ENCODE assay signal across 3 fruit fly cellular contexts in genomic region chr3L:3240597-3241367, dm6.
A peak's percentile ranks its signal among the peaks of the same experiment; 100 is the strongest.
TF ChIP-seq lines count a peak whose summit lies in the region.

No protein-coding gene starts in this region.

TF ChIP-seq in whole organism, embryonic, 481 proteins besides CTCF, POLR2A, EP300 and RAD21 (continued from another document and continues in another):
- TF ChIP-seq D (optimal IDR thresholded peaks at IDR 0.05; lab: Kevin White, UChicago): no peak
- no peak for TF ChIP-seq D (GFP tag; optimal IDR thresholded peaks at IDR 0.05; lab: Kevin White, UChicago)
- no peak for TF ChIP-seq z (GFP tag; IDR thresholded peaks at IDR 0.05; lab: Robert Waterston, UW)
- no peak for TF ChIP-seq Taf1 (GFP tag; IDR thresholded peaks at IDR 0.05; lab: Robert Waterston, UW)
- no peak for TF ChIP-seq cas (GFP tag; IDR thresholded peaks at IDR 0.05; lab: Robert Waterston, UW)
- TF ChIP-seq Mrtf (GFP tag; IDR thresholded peaks at IDR 0.05; lab: Robert Waterston, UW): no peak
- no peak for TF ChIP-seq pum (GFP tag; optimal IDR thresholded peaks at IDR 0.05; lab: Kevin White, UChicago)
- no peak for TF ChIP-seq CG14965 (GFP tag; optimal IDR thresholded peaks at IDR 0.05; lab: Kevin White, UChicago; ENCODE audit: borderline replicate concordance)
- no peak for TF ChIP-seq CG11398 (GFP tag; optimal IDR thresholded peaks at IDR 0.05; lab: Kevin White, UChicago)
- TF ChIP-seq zf30C (GFP tag; optimal IDR thresholded peaks at IDR 0.05; lab: Kevin White, UChicago): no peak
- TF ChIP-seq CG2129 (GFP tag; IDR thresholded peaks at IDR 0.05; lab: Robert Waterston, UW; ENCODE audit: partially characterized antibody): no peak
- no peak for TF ChIP-seq salm (tag; optimal IDR thresholded peaks at IDR 0.05; lab: Kevin White, UChicago)
- TF ChIP-seq Fer2 (tag; optimal IDR thresholded peaks at IDR 0.05; lab: Kevin White, UChicago): no peak
- no peak for TF ChIP-seq CG7786 (GFP tag; optimal IDR thresholded peaks at IDR 0.05; lab: Kevin White, UChicago)
- no peak; the same call in 2 of the 3 replicates for TF ChIP-seq tgo (GFP tag; IDR thresholded peaks at IDR 0.05; lab: Robert Waterston, UW)
- no peak for TF ChIP-seq Tbp (GFP tag; optimal IDR thresholded peaks at IDR 0.05; lab: Kevin White, UChicago)
- TF ChIP-seq psq (GFP tag; optimal IDR thresholded peaks at IDR 0.05; lab: Kevin White, UChicago): no peak
- TF ChIP-seq ERR (GFP tag; optimal IDR thresholded peaks at IDR 0.05; lab: Kevin White, UChicago): no peak
- peak; percentile 27 for TF ChIP-seq PHDP (tag; optimal IDR thresholded peaks at IDR 0.05; lab: Kevin White, UChicago)
- TF ChIP-seq CG8765 (GFP tag; IDR thresholded peaks at IDR 0.05; lab: Robert Waterston, UW): no peak
- no peak for TF ChIP-seq unc-4 (GFP tag; IDR thresholded peaks at IDR 0.05; lab: Robert Waterston, UW; ENCODE audit: partially characterized antibody)
- TF ChIP-seq CG10431 (GFP tag; optimal IDR thresholded peaks at IDR 0.05; lab: Kevin White, UChicago): no peak
- no peak for TF ChIP-seq vnd (GFP tag; IDR thresholded peaks at IDR 0.05; lab: Robert Waterston, UW; ENCODE audit: partially characterized antibody)
- no peak for TF ChIP-seq sisA (GFP tag; IDR thresholded peaks at IDR 0.05; lab: Robert Waterston, UW)
- TF ChIP-seq CG4617 (GFP tag; optimal IDR thresholded peaks at IDR 0.05; lab: Kevin White, UChicago; ENCODE audit: borderline replicate concordance): no peak
- TF ChIP-seq Hand (GFP tag; optimal IDR thresholded peaks at IDR 0.05; lab: Kevin White, UChicago): no peak
- no peak for TF ChIP-seq E2f2 (GFP tag; IDR thresholded peaks at IDR 0.05; lab: Robert Waterston, UW)
- TF ChIP-seq CG14860 (GFP tag; IDR thresholded peaks at IDR 0.05; lab: Robert Waterston, UW; ENCODE audit: partially characterized antibody): no peak
- TF ChIP-seq chif (GFP tag; optimal IDR thresholded peaks at IDR 0.05; lab: Kevin White, UChicago): no peak
- TF ChIP-seq CG1647 (GFP tag; optimal IDR thresholded peaks at IDR 0.05; lab: Kevin White, UChicago): no peak
- no peak for TF ChIP-seq CG7928 (GFP tag; optimal IDR thresholded peaks at IDR 0.05; lab: Kevin White, UChicago)
- TF ChIP-seq GATAe (GFP tag; conservative IDR thresholded peaks at IDR 0.05; lab: Robert Waterston, UW): no peak
- no peak for TF ChIP-seq pros (GFP tag; optimal IDR thresholded peaks at IDR 0.05; lab: Kevin White, UChicago)
- peak; percentile 36 for TF ChIP-seq CG15601 (tag; optimal IDR thresholded peaks at IDR 0.05; lab: Kevin White, UChicago)
- no peak for TF ChIP-seq CG13775 (GFP tag; optimal IDR thresholded peaks at IDR 0.05; lab: Kevin White, UChicago)
- TF ChIP-seq chn (GFP tag; optimal IDR thresholded peaks at IDR 0.05; lab: Kevin White, UChicago): no peak
- no peak for TF ChIP-seq CG5180 (GFP tag; optimal IDR thresholded peaks at IDR 0.05; lab: Kevin White, UChicago)
- TF ChIP-seq Jarid2 (GFP tag; optimal IDR thresholded peaks at IDR 0.05; lab: Kevin White, UChicago): no peak
- no peak for TF ChIP-seq CG11456 (GFP tag; IDR thresholded peaks at IDR 0.05; lab: Robert Waterston, UW)
- no peak for TF ChIP-seq CG18764 (GFP tag; optimal IDR thresholded peaks at IDR 0.05; lab: Kevin White, UChicago)
- TF ChIP-seq Gsc (GFP tag; IDR thresholded peaks at IDR 0.05; lab: Robert Waterston, UW): no peak
- peak; percentile 25 for TF ChIP-seq Ets65A (GFP tag; lab: Kevin White, UChicago)
- TF ChIP-seq her (GFP tag; optimal IDR thresholded peaks at IDR 0.05; lab: Kevin White, UChicago): no peak
- TF ChIP-seq knrl (GFP tag; IDR thresholded peaks at IDR 0.05; lab: Robert Waterston, UW; ENCODE audit: partially characterized antibody): no peak
- no peak for TF ChIP-seq Gug (GFP tag; IDR thresholded peaks at IDR 0.05; lab: Robert Waterston, UW)
- TF ChIP-seq Hr78 (GFP tag; optimal IDR thresholded peaks at IDR 0.05; lab: Kevin White, UChicago): peak in 1 of 2 experiments; percentile 38

TF ChIP-seq in whole organism, prepupa, 60 proteins besides CTCF, POLR2A, EP300 and RAD21 (continued from another document):
- TF ChIP-seq Sox15 (GFP tag; optimal IDR thresholded peaks at IDR 0.05; lab: Kevin White, UChicago) (peak; percentile 93), Eip75B (GFP tag; optimal IDR thresholded peaks at IDR 0.05; lab: Kevin White, UChicago) (peak; percentile 86), CG7368 (GFP tag; optimal IDR thresholded peaks at IDR 0.05; lab: Kevin White, UChicago) (peak; percentile 91), CG15336 (GFP tag; IDR thresholded peaks at IDR 0.05; lab: Robert Waterston, UW) (peak; percentile 86), CG11294 (GFP tag; IDR thresholded peaks at IDR 0.05; lab: Robert Waterston, UW) (peak; percentile 62), Ets96B (tag; optimal IDR thresholded peaks at IDR 0.05; lab: Kevin White, UChicago) (peak; percentile 99), Sox102F (GFP tag; optimal IDR thresholded peaks at IDR 0.05; lab: Kevin White, UChicago) (peak; percentile 88), vri (GFP tag; optimal IDR thresholded peaks at IDR 0.05; lab: Kevin White, UChicago) (peak; percentile 84), CG11902 (GFP tag; optimal IDR thresholded peaks at IDR 0.05; lab: Kevin White, UChicago) (peak; percentile 94), Gug (GFP tag; IDR thresholded peaks at IDR 0.05; lab: Robert Waterston, UW) (peak; percentile 78), CG6792 (GFP tag; optimal IDR thresholded peaks at IDR 0.05; lab: Kevin White, UChicago) (peak; percentile 94), CG6854 (GFP tag; optimal IDR thresholded peaks at IDR 0.05; lab: Kevin White, UChicago) (peak; percentile 96), Met (GFP tag; optimal IDR thresholded peaks at IDR 0.05; lab: Kevin White, UChicago) (peak; percentile 89), dsx (GFP tag; optimal IDR thresholded peaks at IDR 0.05; lab: Kevin White, UChicago; ENCODE audit: poor library complexity, severe bottlenecking) (peak; percentile 97), fkh (GFP tag; optimal IDR thresholded peaks at IDR 0.05; lab: Kevin White, UChicago) (no peak), CG8632 (GFP tag; optimal IDR thresholded peaks at IDR 0.05; lab: Kevin White, UChicago) (peak; percentile 98), CG4318 (GFP tag; optimal IDR thresholded peaks at IDR 0.05; lab: Kevin White, UChicago) (peak; percentile 85), salr (GFP tag; optimal IDR thresholded peaks at IDR 0.05; lab: Kevin White, UChicago) (peak; percentile 65 to 93), spab (GFP tag; optimal IDR thresholded peaks at IDR 0.05; lab: Kevin White, UChicago) (peak; percentile 99), topi (GFP tag; optimal IDR thresholded peaks at IDR 0.05; lab: Kevin White, UChicago) (peak; percentile 92), eg (GFP tag; IDR thresholded peaks at IDR 0.05; lab: Robert Waterston, UW) (peak; percentile 76), Hr4 (GFP tag; optimal IDR thresholded peaks at IDR 0.05; lab: Kevin White, UChicago) (peak; percentile 83), Blimp-1 (GFP tag; optimal IDR thresholded peaks at IDR 0.05; lab: Kevin White, UChicago) (peak; percentile 82), CG1621 (tag; optimal IDR thresholded peaks at IDR 0.05; lab: Kevin White, UChicago) (peak; percentile 85), cyc (GFP tag; optimal IDR thresholded peaks at IDR 0.05; lab: Kevin White, UChicago) (peak; percentile 92), CG10631 (GFP tag; optimal IDR thresholded peaks at IDR 0.05; lab: Kevin White, UChicago) (peak; percentile 95), net (GFP tag; optimal IDR thresholded peaks at IDR 0.05; lab: Kevin White, UChicago) (peak; percentile 88), Smox (GFP tag; optimal IDR thresholded peaks at IDR 0.05; lab: Kevin White, UChicago) (peak; percentile 83), CG34406 (GFP tag; optimal IDR thresholded peaks at IDR 0.05; lab: Kevin White, UChicago) (peak; percentile 98), CG6276 (GFP tag; optimal IDR thresholded peaks at IDR 0.05; lab: Kevin White, UChicago) (peak; percentile 87), CG8119 (GFP tag; IDR thresholded peaks at IDR 0.05; lab: Robert Waterston, UW) (peak; percentile 92), achi (GFP tag; optimal IDR thresholded peaks at IDR 0.05; lab: Kevin White, UChicago) (peak; percentile 96), CG3919 (GFP tag; optimal IDR thresholded peaks at IDR 0.05; lab: Kevin White, UChicago) (peak; percentile 95), Eip93F (GFP tag; optimal IDR thresholded peaks at IDR 0.05; lab: Kevin White, UChicago) (peak; percentile 57), Eip78C (GFP tag; lab: Kevin White, UChicago) (peak; percentile 97), CG10669 (GFP tag; optimal IDR thresholded peaks at IDR 0.05; lab: Kevin White, UChicago) (peak; percentile 98), CG3032 (tag; optimal IDR thresholded peaks at IDR 0.05; lab: Kevin White, UChicago) (peak; percentile 99), Lpt (GFP tag; optimal IDR thresholded peaks at IDR 0.05; lab: Kevin White, UChicago) (peak; percentile 64)
TF ChIP-seq in whole organism, prepupa: peak in this region for 58.

TF ChIP-seq in whole organism, wandering third instar larva, 38 proteins besides CTCF, POLR2A, EP300 and RAD21 (continued from another document):
- TF ChIP-seq CrebA (GFP tag; optimal IDR thresholded peaks at IDR 0.05; lab: Kevin White, UChicago; ENCODE audit: borderline replicate concordance) (peak; percentile 71), lola (GFP tag; optimal IDR thresholded peaks at IDR 0.05; lab: Kevin White, UChicago) (no peak), psq (GFP tag; optimal IDR thresholded peaks at IDR 0.05; lab: Kevin White, UChicago) (peak; percentile 94), usp (GFP tag; optimal IDR thresholded peaks at IDR 0.05; lab: Kevin White, UChicago) (no peak), dsf (GFP tag; optimal IDR thresholded peaks at IDR 0.05; lab: Kevin White, UChicago; ENCODE audit: borderline replicate concordance) (no peak), Hnf4 (GFP tag; optimal IDR thresholded peaks at IDR 0.05; lab: Kevin White, UChicago) (peak; percentile 89), HLH106 (tag; optimal IDR thresholded peaks at IDR 0.05; lab: Kevin White, UChicago) (peak; percentile 97), brk (GFP tag; optimal IDR thresholded peaks at IDR 0.05; lab: Kevin White, UChicago) (peak; percentile 90), rgr (GFP tag; optimal IDR thresholded peaks at IDR 0.05; lab: Kevin White, UChicago) (peak; percentile 94)
